Worm (Caenorhabditis elegans) whole organism, L2 larva: ENCODE measurements around the gene str-93.

ENCODE experiments used
- R02D3.7 ChIP-seq: fragments of 150-350 bp; optimal IDR thresholded peaks from 2 replicates; lab custom pipeline; 2014; ENCODE audit warnings: missing biosample characterization, missing genetic modification characterization
- alr-1 ChIP-seq: fragments of 150-350 bp; optimal IDR thresholded peaks from 2 replicates; lab custom pipeline; 2014; ENCODE audit warnings: missing biosample characterization, missing genetic modification characterization
- ama-1 ChIP-seq: fragments of 150-350 bp; optimal IDR thresholded peaks from 2 replicates; lab custom pipeline; 2018; ENCODE audit warnings: inconsistent platforms
- mab-5 ChIP-seq: fragments of 150-350 bp; optimal IDR thresholded peaks from 2 replicates; lab custom pipeline; 2014; ENCODE audit warnings: missing biosample characterization, missing genetic modification characterization
- ztf-4 ChIP-seq: fragments of 150-350 bp; optimal IDR thresholded peaks from 2 replicates; lab custom pipeline; 2014; ENCODE audit warnings: missing biosample characterization, missing genetic modification characterization

DNA sequence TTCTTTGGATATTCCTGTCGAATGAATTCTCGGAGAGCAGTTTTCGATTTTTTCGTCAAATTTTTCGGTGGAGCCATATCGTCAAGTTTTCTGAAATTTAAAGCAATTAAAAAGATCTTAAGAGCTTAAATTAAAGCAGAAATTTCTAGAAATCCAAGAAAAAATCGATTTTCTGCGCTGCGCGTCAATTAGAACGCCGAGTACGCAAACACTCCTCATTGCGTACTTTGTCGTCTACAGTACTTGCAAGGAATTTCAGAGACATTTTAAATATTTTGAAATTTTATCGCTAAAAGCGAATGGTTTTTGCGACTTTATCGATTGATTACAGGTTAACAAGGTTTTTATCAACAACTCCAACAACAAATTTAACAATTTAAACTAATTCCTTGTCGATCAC, 18.0 kb downstream of the str-93 start:
- TF ChIP-seq R02D3.7 (no peak), ama-1 (no peak), alr-1 (tag; lab: Kevin White, UChicago) (no peak), ztf-4 (no peak), mab-5 (tag; lab: Kevin White, UChicago) (no peak)
